Worm (Caenorhabditis elegans) whole organism, mixed stage, embryonic: ENCODE data around the gene F10G2.2.

ENCODE experiments used
- drap-1 ChIP-seq: fragments of 200-800 bp; sonication (Bioruptor generic); optimal IDR thresholded peaks from 3 replicates; lab custom pipeline; 2018; ENCODE audit warnings: mild to moderate bottlenecking, missing genetic modification characterization, missing compliant biosample characterization
- elt-3 ChIP-seq: fragments of 150-350 bp; optimal IDR thresholded peaks from 2 replicates; lab custom pipeline; 2014; ENCODE audit warnings: missing biosample characterization, missing genetic modification characterization
- nhr-12 ChIP-seq: fragments of 150-350 bp; optimal IDR thresholded peaks from 2 replicates; lab custom pipeline; 2014; ENCODE audit warnings: missing biosample characterization, missing genetic modification characterization
- nhr-237 ChIP-seq: fragments of 150-350 bp; optimal IDR thresholded peaks from 2 replicates; lab custom pipeline; 2014; ENCODE audit warnings: missing biosample characterization, missing genetic modification characterization
- nhr-28 ChIP-seq: fragments of 150-350 bp; optimal IDR thresholded peaks from 2 replicates; lab custom pipeline; 2014; ENCODE audit warnings: missing biosample characterization, missing genetic modification characterization
- pha-4 ChIP-seq: fragments of 150-350 bp; optimal IDR thresholded peaks from 2 replicates; lab custom pipeline; 2018; ENCODE audit warnings: missing biosample characterization, missing genetic modification reagents, missing genetic modification characterization
- unc-120 ChIP-seq: sonication (generic microtip); optimal IDR thresholded peaks from 2 replicates; lab custom pipeline; 2017; ENCODE audit warnings: missing genetic modification characterization, missing compliant biosample characterization; ENCODE audit not compliant: poor library complexity, severe bottlenecking
- unc-62 ChIP-seq: fragments of 150-350 bp; optimal IDR thresholded peaks from 2 replicates; lab custom pipeline; 2014; ENCODE audit warnings: missing biosample characterization, missing genetic modification reagents, missing genetic modification characterization
- ztf-11 ChIP-seq: fragments of 150-350 bp; optimal IDR thresholded peaks from 2 replicates; lab custom pipeline; 2014; ENCODE audit warnings: missing biosample characterization, missing genetic modification characterization

ce11 chrV:7325285-7325684 lies 5.7 kb upstream of the F10G2.2 start, which contains the start of gene srx-92:
- no peak for TF ChIP-seq unc-120 (tag; lab: Kevin White, UChicago)
- no peak for TF ChIP-seq nhr-12 (tag; lab: Kevin White, UChicago)
- TF ChIP-seq nhr-28: no peak
- TF ChIP-seq nhr-237: no peak
- TF ChIP-seq ztf-11 (tag; lab: Kevin White, UChicago): no peak
- TF ChIP-seq pha-4: no peak
- no peak for TF ChIP-seq elt-3
- no peak for TF ChIP-seq unc-62 (GFP tag; lab: Kevin White, UChicago)
- TF ChIP-seq drap-1 (GFP tag; lab: Kevin White, UChicago): no peak
